Worm (Caenorhabditis elegans): ENCODE results near the gene T14G8.2.

T14G8.2 gene

ce11 chrX:12843530-12843929 is 14.3 kb upstream of the T14G8.2 start (continued):
- TF ChIP-seq egl-27 (tag; optimal IDR thresholded peaks at IDR 0.05) (no peak), nhr-84 (tag; optimal IDR thresholded peaks at IDR 0.05) (no peak), pag-3 (tag; optimal IDR thresholded peaks at IDR 0.05; ENCODE audit: borderline replicate concordance, insufficient read depth) (no peak), efl-3 (GFP tag; optimal IDR thresholded peaks at IDR 0.05) (no peak), lin-13 (GFP tag; optimal IDR thresholded peaks at IDR 0.05) (no peak), pax-3 (tag; optimal IDR thresholded peaks at IDR 0.05) (peak; percentile 28), tlp-1 (tag; optimal IDR thresholded peaks at IDR 0.05) (no peak), alr-1 (tag; optimal IDR thresholded peaks at IDR 0.05; ENCODE audit: borderline replicate concordance) (no peak), C34B4.2 (tag; optimal IDR thresholded peaks at IDR 0.05) (no peak), dpl-1 (GFP tag; optimal IDR thresholded peaks at IDR 0.05) (peak in 1 of 3 experiments; percentile 2), ets-5 (GFP tag; IDR thresholded peaks at IDR 0.05) (no peak), irx-1 (tag; optimal IDR thresholded peaks at IDR 0.05) (no peak), ztf-4 (tag; optimal IDR thresholded peaks at IDR 0.05) (no peak), mef-2 (tag; optimal IDR thresholded peaks at IDR 0.05) (no peak), fkh-8 (tag; optimal IDR thresholded peaks at IDR 0.05) (no peak), lin-39 (tag; optimal IDR thresholded peaks at IDR 0.05) (no peak), lir-3 (tag; optimal IDR thresholded peaks at IDR 0.05; ENCODE audit: poor library complexity) (peak; percentile 55), nhr-237 (tag; optimal IDR thresholded peaks at IDR 0.05) (no peak), isw-1 (GFP tag; IDR thresholded peaks at IDR 0.05) (no peak), nhr-20 (tag; optimal IDR thresholded peaks at IDR 0.05) (peak; percentile 67), tbx-2 (tag; optimal IDR thresholded peaks at IDR 0.05) (peak; percentile 43), vab-15 (tag; optimal IDR thresholded peaks at IDR 0.05) (no peak), unc-86 (tag; optimal IDR thresholded peaks at IDR 0.05) (no peak), ceh-63 (GFP tag; optimal IDR thresholded peaks at IDR 0.05) (no peak), aha-1 (tag; optimal IDR thresholded peaks at IDR 0.05) (no peak), unc-130 (tag; optimal IDR thresholded peaks at IDR 0.05) (peak; percentile 63), sptf-1 (tag; optimal IDR thresholded peaks at IDR 0.05) (no peak), efl-1 (optimal IDR thresholded peaks at IDR 0.05) (peak; percentile 0 to 12), efl-1 (GFP tag; optimal IDR thresholded peaks at IDR 0.05 in 1 of 2) (peak in 1 of 2 experiments; percentile 89), Y116A8C.19 (tag; optimal IDR thresholded peaks at IDR 0.05; ENCODE audit: borderline replicate concordance) (no peak), elt-3 (tag; optimal IDR thresholded peaks at IDR 0.05) (peak in 1 of 6 experiments; percentile 16), nhr-76 (tag; optimal IDR thresholded peaks at IDR 0.05) (no peak), ceh-88 (GFP tag; IDR thresholded peaks at IDR 0.05) (0 out of 2 replicates have a peak, but pooled peaks have one; percentile 39), unc-30 (tag; optimal IDR thresholded peaks at IDR 0.05) (no peak), xbp-1 (tag; optimal IDR thresholded peaks at IDR 0.05) (peak; percentile 48), ztf-11 (tag; optimal IDR thresholded peaks at IDR 0.05) (peak in 1 of 2 experiments; percentile 4), lin-15B (tag; optimal IDR thresholded peaks at IDR 0.05) (no peak), nhr-85 (tag) (peak; percentile 76), fkh-10 (GFP tag; optimal IDR thresholded peaks at IDR 0.05) (peak; percentile 20), C16A3.4 (tag; optimal IDR thresholded peaks at IDR 0.05) (peak; percentile 32), sox-4 (tag; optimal IDR thresholded peaks at IDR 0.05) (no peak), blmp-1 (tag; optimal IDR thresholded peaks at IDR 0.05) (no peak), elt-2 (tag; optimal IDR thresholded peaks at IDR 0.05) (peak; percentile 11), nhr-11 (tag; optimal IDR thresholded peaks at IDR 0.05) (no peak), fkh-4 (tag; optimal IDR thresholded peaks at IDR 0.05; ENCODE audit: borderline replicate concordance) (peak; percentile 5), pqm-1 (tag; optimal IDR thresholded peaks at IDR 0.05) (no peak), nhr-28 (tag; optimal IDR thresholded peaks at IDR 0.05) (no peak), zip-4 (GFP tag; optimal IDR thresholded peaks at IDR 0.05) (no peak), nhr-19 (GFP tag; conservative IDR thresholded peaks at IDR 0.05) (peak; percentile 73), mdl-1 (tag; optimal IDR thresholded peaks at IDR 0.05) (peak in 1 of 2 experiments; percentile 51), hlh-4 (tag; optimal IDR thresholded peaks at IDR 0.05) (no peak), mab-9 (GFP tag; IDR thresholded peaks at IDR 0.05) (0 out of 2 replicates have a peak, but pooled peaks have one; percentile 28), ceh-90 (tag; optimal IDR thresholded peaks at IDR 0.05) (no peak)
